Worm (Caenorhabditis elegans) whole organism, L4 larva: Measurements from ENCODE around the gene F53C11.1.

Source experiments
- ces-1 ChIP-seq: fragments of 150-350 bp; sonication (generic microtip); optimal IDR thresholded peaks from 4 replicates; lab custom pipeline; 2014; ENCODE audit warnings: missing biosample characterization, missing genetic modification reagents, missing genetic modification characterization
- dve-1 ChIP-seq: sonication (generic microtip); optimal IDR thresholded peaks from 2 replicates; lab custom pipeline; 2017; ENCODE audit warnings: antibody characterized with exemption, mild to moderate bottlenecking, missing genetic modification characterization, missing compliant biosample characterization; ENCODE audit not compliant: insufficient read depth
- egl-43 ChIP-seq: fragments of 200-800 bp; sonication (Bioruptor generic); IDR thresholded peaks from 2 replicates; pipeline ENCODE4 v1.3.6; 2022; ENCODE audit warnings: missing genetic modification reagents, missing genetic modification characterization, missing compliant biosample characterization
- lin-39 ChIP-seq: fragments of 150-350 bp; optimal IDR thresholded peaks from 2 replicates; lab custom pipeline; 2014; ENCODE audit warnings: missing biosample characterization, missing genetic modification reagents, missing genetic modification characterization
- mdl-1 ChIP-seq, 2 experiments: fragments of 150-350 bp in 1 of 2; sonication (generic microtip) in 1 of 2; optimal IDR thresholded peaks; 2 replicates each; lab custom pipeline; 2014 to 2017; ENCODE audit warnings: missing biosample characterization in 2 of 2, missing genetic modification characterization in 2 of 2
- nhr-11 ChIP-seq: fragments of 150-350 bp; optimal IDR thresholded peaks from 2 replicates; lab custom pipeline; 2014; ENCODE audit warnings: missing biosample characterization, missing genetic modification characterization
- nhr-48 ChIP-seq: sonication (generic microtip); optimal IDR thresholded peaks from 2 replicates; lab custom pipeline; 2016; ENCODE audit warnings: mild to moderate bottlenecking, missing genetic modification characterization, missing compliant biosample characterization
- ztf-7 ChIP-seq: fragments of 150-350 bp; optimal IDR thresholded peaks from 2 replicates; lab custom pipeline; 2014; ENCODE audit warnings: missing biosample characterization, missing genetic modification characterization

ce11 chrV:13785767-13786166, 10.2 kb downstream of the F53C11.1 start:
- TF ChIP-seq nhr-48 (tag; lab: Kevin White, UChicago): no peak
- TF ChIP-seq ces-1 (GFP tag; lab: Kevin White, UChicago): no peak
- no peak for TF ChIP-seq mdl-1 (tag; optimal IDR thresholded peaks at IDR 0.05; lab: Kevin White, UChicago)
- no peak for TF ChIP-seq egl-43 (GFP tag; lab: Robert Waterston, UW)
- TF ChIP-seq ztf-7: no peak
- no peak for TF ChIP-seq nhr-11 (tag; lab: Kevin White, UChicago)
- TF ChIP-seq dve-1: no peak
- TF ChIP-seq lin-39 (tag; lab: Kevin White, UChicago): no peak
